Fruit fly (Drosophila melanogaster): ENCODE measurements around the gene Csas.
A peak's percentile ranks its signal among the peaks of the same experiment; 100 is the strongest.

Csas gene

DNA sequence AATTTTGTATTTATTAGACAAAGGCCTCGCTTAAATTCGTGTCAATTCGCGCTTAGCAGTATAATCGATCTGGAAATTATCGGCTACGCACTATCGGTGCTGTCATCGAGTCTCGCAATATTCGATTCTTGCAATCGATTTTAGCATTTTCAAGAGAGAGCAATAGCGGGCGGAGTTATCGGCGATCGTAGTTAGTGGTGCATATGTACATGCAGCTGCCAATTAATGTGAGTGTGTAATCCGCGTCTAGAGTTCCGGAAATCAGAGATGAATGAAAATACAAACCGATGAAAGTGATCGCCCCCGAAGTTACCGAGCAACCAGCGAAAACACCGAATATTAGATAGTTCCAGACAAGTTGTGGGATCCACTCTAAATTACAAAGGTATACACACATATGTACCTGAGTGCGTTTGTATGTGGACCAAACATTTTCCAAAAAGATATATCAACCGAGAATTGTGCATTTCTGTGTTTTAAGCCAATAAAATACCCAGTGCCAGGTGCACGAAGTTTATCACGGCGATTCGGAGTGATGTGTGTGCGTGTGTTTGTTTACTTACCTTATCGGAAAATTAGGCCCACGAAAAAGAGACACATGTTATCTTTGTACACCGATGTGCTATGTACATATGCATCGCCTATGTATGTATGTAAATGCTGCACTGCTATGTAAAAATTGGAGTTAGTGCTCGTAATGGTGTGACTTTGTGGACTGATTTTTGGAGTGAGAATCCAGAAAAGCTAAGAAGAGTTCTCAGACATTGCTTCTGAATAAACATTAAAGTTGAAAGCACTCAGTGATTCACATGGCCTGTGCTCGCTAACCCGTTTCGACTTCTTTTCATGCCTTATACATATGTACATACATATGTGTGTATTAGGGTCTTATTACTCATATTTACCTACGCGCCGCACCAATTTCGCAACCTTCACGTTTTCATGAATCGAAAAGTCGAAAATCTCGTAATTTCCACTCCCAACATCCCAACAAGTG is 17.8 kb upstream of the Csas start:
- TF ChIP-seq rgr (GFP tag; optimal IDR thresholded peaks at IDR 0.05), result no peak
- peak; percentile 34 for TF ChIP-seq tai (GFP tag; optimal IDR thresholded peaks at IDR 0.05)
- TF ChIP-seq Rel (GFP tag; optimal IDR thresholded peaks at IDR 0.05), result no peak
- TF ChIP-seq Rel (tag; optimal IDR thresholded peaks at IDR 0.05), result peak; percentile 77

DNA sequence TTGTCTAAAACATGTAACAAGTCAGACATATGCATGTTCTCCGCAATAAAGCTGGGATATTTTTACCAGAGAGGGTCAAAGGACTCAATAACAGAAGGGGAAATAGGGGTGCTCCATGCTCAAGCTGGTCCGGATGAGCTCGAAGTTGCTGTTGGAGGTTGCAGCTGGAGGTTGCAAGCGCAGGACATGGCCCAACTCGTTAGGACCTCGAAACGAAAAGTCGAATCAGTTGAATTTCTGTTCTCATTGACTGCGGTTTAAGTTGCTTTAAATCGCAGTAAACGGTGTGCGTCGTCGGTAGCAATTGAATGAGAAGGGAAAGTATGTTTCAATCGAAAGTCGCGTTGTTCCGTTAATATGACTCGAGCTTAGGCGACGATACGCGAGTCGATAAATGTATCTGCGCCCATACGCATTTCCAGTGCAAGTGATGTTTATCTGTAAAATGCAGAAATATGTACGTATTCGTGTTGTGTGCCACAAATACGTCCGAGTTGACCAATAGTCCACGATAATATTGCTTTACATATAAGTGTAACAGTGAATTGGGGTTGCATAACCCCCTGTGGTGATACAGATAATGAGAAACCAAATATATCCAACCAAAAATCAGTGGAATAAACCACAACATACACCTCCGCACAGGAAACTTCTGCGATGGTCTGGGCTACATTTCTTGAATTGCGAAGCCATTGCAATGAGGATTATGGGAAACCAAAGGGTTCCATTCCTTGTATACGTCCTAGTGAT is 16.4 kb upstream of the Csas start, which contains the start of gene kug:
Gene kug (plus strand): TSS at position 269 of the 750 bp plus-strand sequence.
- TF ChIP-seq CG32264 (GFP tag; optimal IDR thresholded peaks at IDR 0.05), result no peak
- TF ChIP-seq brk (GFP tag; optimal IDR thresholded peaks at IDR 0.05), result no peak
- no peak for TF ChIP-seq Dif (GFP tag; optimal IDR thresholded peaks at IDR 0.05; ENCODE audit: partially characterized antibody)
- TF ChIP-seq dmrt93B (GFP tag; optimal IDR thresholded peaks at IDR 0.05), result no peak
- no peak for TF ChIP-seq OdsH (GFP tag; optimal IDR thresholded peaks at IDR 0.05)
- TF ChIP-seq Mio (GFP tag; optimal IDR thresholded peaks at IDR 0.05), result no peak
- no peak for TF ChIP-seq HLH106 (tag; optimal IDR thresholded peaks at IDR 0.05)
- no peak for TF ChIP-seq Hnf4 (GFP tag; optimal IDR thresholded peaks at IDR 0.05)
- no peak for TF ChIP-seq rgr (GFP tag; optimal IDR thresholded peaks at IDR 0.05)
- no peak for TF ChIP-seq h (GFP tag; optimal IDR thresholded peaks at IDR 0.05)
- TF ChIP-seq jim (GFP tag; optimal IDR thresholded peaks at IDR 0.05), result no peak
- TF ChIP-seq GATAd (GFP tag; optimal IDR thresholded peaks at IDR 0.05), result no peak
- TF ChIP-seq Abd-B (GFP tag; optimal IDR thresholded peaks at IDR 0.05), result no peak
- no peak for TF ChIP-seq br (GFP tag; optimal IDR thresholded peaks at IDR 0.05)
- TF ChIP-seq tai (GFP tag; optimal IDR thresholded peaks at IDR 0.05), result no peak
- TF ChIP-seq Myc (optimal IDR thresholded peaks at IDR 0.05), result no peak
- no peak for TF ChIP-seq N (GFP tag; optimal IDR thresholded peaks at IDR 0.05)
- TF ChIP-seq pan (optimal IDR thresholded peaks at IDR 0.05), result no peak
- TF ChIP-seq woc (GFP tag; optimal IDR thresholded peaks at IDR 0.05), result no peak
- no peak for TF ChIP-seq fru (GFP tag; optimal IDR thresholded peaks at IDR 0.05)

DNA sequence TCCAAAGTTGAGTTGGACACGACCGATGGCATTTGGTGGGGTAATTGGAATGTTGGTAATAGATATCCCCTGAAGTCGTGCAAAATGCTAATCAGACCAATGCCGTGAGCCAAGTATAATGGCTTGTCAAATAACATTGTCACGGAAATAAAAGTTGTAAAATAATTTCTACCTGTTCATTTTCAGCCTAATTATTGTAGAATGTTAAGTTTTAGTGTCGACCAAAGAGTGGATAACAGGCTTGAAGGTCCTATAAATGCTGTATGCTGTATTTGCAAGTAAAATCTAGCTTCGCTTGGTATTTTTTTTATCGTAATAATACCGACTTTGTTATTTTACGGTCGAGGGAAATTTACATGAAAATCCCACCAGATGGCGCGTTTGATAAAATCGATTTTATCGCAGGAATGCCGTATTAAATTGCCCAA is 15.7 kb upstream of the Csas start:
- TF ChIP-seq CG9705 (GFP tag; optimal IDR thresholded peaks at IDR 0.05) (no peak), Rel (GFP tag; optimal IDR thresholded peaks at IDR 0.05) (no peak), Rel (tag; optimal IDR thresholded peaks at IDR 0.05) (no peak), Myc (optimal IDR thresholded peaks at IDR 0.05) (peak; percentile 64), Hnf4 (GFP tag; optimal IDR thresholded peaks at IDR 0.05) (no peak), fru (GFP tag; optimal IDR thresholded peaks at IDR 0.05) (no peak), CG32264 (GFP tag; optimal IDR thresholded peaks at IDR 0.05) (no peak), dl (GFP tag; optimal IDR thresholded peaks at IDR 0.05; ENCODE audit: insufficient read depth in 1 of 2, partially characterized antibody in 2 of 2) (no peak), N (GFP tag; optimal IDR thresholded peaks at IDR 0.05) (no peak), CrebA (GFP tag; optimal IDR thresholded peaks at IDR 0.05; ENCODE audit: borderline replicate concordance) (no peak), br (GFP tag; optimal IDR thresholded peaks at IDR 0.05) (no peak), sage (GFP tag; optimal IDR thresholded peaks at IDR 0.05) (peak; percentile 31), foxo (GFP tag; optimal IDR thresholded peaks at IDR 0.05) (no peak), Vsx2 (GFP tag; optimal IDR thresholded peaks at IDR 0.05; ENCODE audit: partially characterized antibody) (peak; percentile 79), lola (GFP tag; optimal IDR thresholded peaks at IDR 0.05) (no peak), usp (GFP tag; optimal IDR thresholded peaks at IDR 0.05) (no peak), Abd-B (GFP tag; optimal IDR thresholded peaks at IDR 0.05) (no peak), Dif (GFP tag; optimal IDR thresholded peaks at IDR 0.05; ENCODE audit: partially characterized antibody) (no peak), dsf (GFP tag; optimal IDR thresholded peaks at IDR 0.05; ENCODE audit: borderline replicate concordance) (no peak), HLH106 (tag; optimal IDR thresholded peaks at IDR 0.05) (no peak), tai (GFP tag; optimal IDR thresholded peaks at IDR 0.05) (no peak), Hr83 (GFP tag; optimal IDR thresholded peaks at IDR 0.05; ENCODE audit: poor library complexity, severe bottlenecking) (peak; percentile 0), Mio (GFP tag; optimal IDR thresholded peaks at IDR 0.05) (no peak), GATAd (GFP tag; optimal IDR thresholded peaks at IDR 0.05) (no peak)

Measured in whole organism, wandering third instar larva.